Worm (Caenorhabditis elegans) whole organism, L2 larva: ENCODE data around the gene F17C8.6.

Source experiments
- ZK546.5 ChIP-seq: sonication (generic microtip); optimal IDR thresholded peaks from 2 replicates; lab custom pipeline; 2017; ENCODE audit warnings: missing biosample characterization, missing genetic modification characterization
- egl-27 ChIP-seq: sonication (generic microtip); optimal IDR thresholded peaks from 3 replicates; lab custom pipeline; 2017; ENCODE audit warnings: missing biosample characterization, missing genetic modification reagents, missing genetic modification characterization
- lin-39 ChIP-seq: fragments of 150-350 bp; optimal IDR thresholded peaks from 2 replicates; lab custom pipeline; 2014; ENCODE audit warnings: missing biosample characterization, missing genetic modification reagents, missing genetic modification characterization
- unc-39 ChIP-seq: fragments of 150-350 bp; optimal IDR thresholded peaks from 2 replicates; lab custom pipeline; 2014; ENCODE audit warnings: missing biosample characterization, missing genetic modification characterization

DNA sequence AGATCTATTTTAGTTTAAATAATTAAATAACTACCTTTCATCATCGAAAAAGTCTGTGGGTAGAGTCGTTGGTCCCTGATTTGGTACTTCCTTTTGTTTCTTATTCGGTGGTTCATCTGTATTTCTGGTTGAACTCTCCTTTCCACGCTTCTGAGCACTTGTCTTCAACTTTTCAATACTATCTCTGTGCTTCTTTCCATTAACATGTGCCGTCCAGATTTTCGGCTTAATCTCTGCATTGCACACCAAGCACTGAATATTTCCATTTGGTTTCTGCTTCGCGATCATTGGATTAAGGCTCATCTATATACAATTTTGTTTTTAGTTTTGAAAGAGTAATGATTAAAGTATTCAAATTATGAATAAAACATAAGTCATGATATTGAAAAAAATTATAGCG is 45.9 kb downstream of the F17C8.6 start, which contains the start of gene sel-13:
- TF ChIP-seq egl-27 (tag; lab: Kevin White, UChicago): no peak
- TF ChIP-seq lin-39 (tag; lab: Kevin White, UChicago): no peak
- no peak for TF ChIP-seq ZK546.5 (tag; lab: Kevin White, UChicago)
- TF ChIP-seq unc-39: no peak
